Worm (Caenorhabditis elegans) whole organism, late embryonic: ENCODE measurements around the gene C18D11.7.

Experiments used
- C08G9.2 ChIP-seq: sonication (generic microtip); optimal IDR thresholded peaks from 2 replicates; lab custom pipeline; 2016; ENCODE audit warnings: mild to moderate bottlenecking, missing genetic modification characterization, moderate library complexity, missing compliant biosample characterization
- C38D4.7 ChIP-seq: fragments of 200-800 bp; sonication (Bioruptor generic); optimal IDR thresholded peaks from 2 replicates; lab custom pipeline; 2018; ENCODE audit warnings: mild to moderate bottlenecking, missing genetic modification characterization, moderate library complexity, missing compliant biosample characterization
- K09A11.1 ChIP-seq: sonication (generic microtip); optimal IDR thresholded peaks from 2 replicates; lab custom pipeline; 2017; ENCODE audit warnings: antibody characterized with exemption, mild to moderate bottlenecking, missing genetic modification characterization, missing compliant biosample characterization; ENCODE audit not compliant: insufficient read depth
- T23F11.4 ChIP-seq: fragments of 200-800 bp; sonication (Bioruptor generic); optimal IDR thresholded peaks from 2 replicates; lab custom pipeline; 2018; ENCODE audit warnings: mild to moderate bottlenecking, missing genetic modification characterization, missing compliant biosample characterization
- ahr-1 ChIP-seq: sonication (generic microtip); optimal IDR thresholded peaks from 2 replicates; lab custom pipeline; 2016; ENCODE audit warnings: missing genetic modification characterization, missing compliant biosample characterization
- ceh-18 ChIP-seq: sonication (generic microtip); optimal IDR thresholded peaks from 2 replicates; lab custom pipeline; 2016; ENCODE audit warnings: missing genetic modification characterization, missing compliant biosample characterization
- ceh-22 ChIP-seq: sonication (generic microtip); optimal IDR thresholded peaks from 2 replicates; lab custom pipeline; 2017; ENCODE audit warnings: missing biosample characterization, missing genetic modification characterization
- ceh-24 ChIP-seq: sonication (generic microtip); optimal IDR thresholded peaks from 2 replicates; lab custom pipeline; 2016; ENCODE audit warnings: mild to moderate bottlenecking, missing genetic modification characterization, missing compliant biosample characterization
- ceh-30 ChIP-seq: fragments of 150-350 bp; optimal IDR thresholded peaks from 2 replicates; lab custom pipeline; 2014; ENCODE audit warnings: missing biosample characterization, missing genetic modification characterization
- ceh-31 ChIP-seq: sonication (generic microtip); optimal IDR thresholded peaks from 2 replicates; lab custom pipeline; 2016; ENCODE audit warnings: missing genetic modification characterization, missing compliant biosample characterization
- ceh-45 ChIP-seq: fragments of 200-800 bp; sonication (Bioruptor generic); IDR thresholded peaks from 2 replicates; pipeline ENCODE4 v1.3.6; 2022; ENCODE audit warnings: missing genetic modification reagents, missing genetic modification characterization, missing compliant biosample characterization
- ceh-6 ChIP-seq: fragments of 200-800 bp; sonication (Bioruptor generic); optimal IDR thresholded peaks from 2 replicates; lab custom pipeline; 2018; ENCODE audit warnings: mild to moderate bottlenecking, missing genetic modification characterization, missing compliant biosample characterization
- dmd-4 ChIP-seq: sonication (generic microtip); optimal IDR thresholded peaks from 2 replicates; lab custom pipeline; 2016; ENCODE audit warnings: borderline replicate concordance, missing genetic modification characterization, missing compliant biosample characterization
- dve-1 ChIP-seq: sonication (generic microtip); optimal IDR thresholded peaks from 2 replicates; lab custom pipeline; 2017; ENCODE audit warnings: antibody characterized with exemption, mild to moderate bottlenecking, missing genetic modification characterization, missing compliant biosample characterization
- ets-4 ChIP-seq: sonication (generic microtip); optimal IDR thresholded peaks from 2 replicates; lab custom pipeline; 2016; ENCODE audit warnings: missing genetic modification characterization, missing compliant biosample characterization
- eyg-1 ChIP-seq: sonication (generic microtip); optimal IDR thresholded peaks from 2 replicates; lab custom pipeline; 2016; ENCODE audit warnings: missing genotype, missing genetic modification characterization, missing compliant biosample characterization
- hlh-13 ChIP-seq: fragments of 200-800 bp; sonication (Bioruptor generic); optimal IDR thresholded peaks from 2 replicates; lab custom pipeline; 2018; ENCODE audit warnings: mild to moderate bottlenecking, missing genetic modification characterization, missing compliant biosample characterization
- hlh-15 ChIP-seq: sonication (generic microtip); optimal IDR thresholded peaks from 2 replicates; lab custom pipeline; 2016; ENCODE audit warnings: missing genetic modification characterization, missing compliant biosample characterization
- hlh-30 ChIP-seq: sonication (generic microtip); optimal IDR thresholded peaks from 2 replicates; lab custom pipeline; 2017; ENCODE audit warnings: antibody characterized with exemption, missing genetic modification characterization, missing compliant biosample characterization; ENCODE audit not compliant: insufficient read depth
- hlh-6 ChIP-seq: sonication (generic microtip); optimal IDR thresholded peaks from 2 replicates; lab custom pipeline; 2016; ENCODE audit warnings: missing genotype, missing genetic modification characterization, missing compliant biosample characterization
- hlh-8 ChIP-seq: sonication (generic microtip); optimal IDR thresholded peaks from 2 replicates; lab custom pipeline; 2016; ENCODE audit warnings: missing genotype, missing genetic modification characterization, missing compliant biosample characterization
- lim-6 ChIP-seq: sonication (generic microtip); optimal IDR thresholded peaks from 2 replicates; lab custom pipeline; 2016; ENCODE audit warnings: missing genetic modification characterization, missing compliant biosample characterization
- madf-2 ChIP-seq: sonication (generic microtip); optimal IDR thresholded peaks from 2 replicates; lab custom pipeline; 2017; ENCODE audit warnings: missing genetic modification characterization, missing compliant biosample characterization
- mec-3 ChIP-seq: sonication (generic microtip); optimal IDR thresholded peaks from 2 replicates; lab custom pipeline; 2016; ENCODE audit warnings: borderline replicate concordance, missing genetic modification characterization, missing compliant biosample characterization
- nhr-11 ChIP-seq: fragments of 150-350 bp; optimal IDR thresholded peaks from 2 replicates; lab custom pipeline; 2014; ENCODE audit warnings: missing biosample characterization, missing genetic modification characterization
- nhr-232 ChIP-seq: sonication (generic microtip); optimal IDR thresholded peaks from 2 replicates; lab custom pipeline; 2016; ENCODE audit warnings: missing genetic modification characterization, missing compliant biosample characterization
- pat-9 ChIP-seq: fragments of 200-800 bp; sonication (Bioruptor generic); optimal IDR thresholded peaks from 2 replicates; lab custom pipeline; 2018; ENCODE audit warnings: mild to moderate bottlenecking, missing genetic modification characterization, moderate library complexity, missing compliant biosample characterization
- pax-1 ChIP-seq: fragments of 150-350 bp; optimal IDR thresholded peaks from 2 replicates; lab custom pipeline; 2014; ENCODE audit warnings: missing biosample characterization, missing genetic modification characterization
- pha-2 ChIP-seq: sonication (generic microtip); optimal IDR thresholded peaks from 2 replicates; lab custom pipeline; 2017; ENCODE audit warnings: mild to moderate bottlenecking, missing genetic modification characterization, missing compliant biosample characterization
- pha-4 ChIP-seq: fragments of 150-350 bp; optimal IDR thresholded peaks from 2 replicates; lab custom pipeline; 2018; ENCODE audit warnings: missing biosample characterization, missing genetic modification reagents, missing genetic modification characterization
- ref-2 ChIP-seq: sonication (generic microtip); optimal IDR thresholded peaks from 2 replicates; lab custom pipeline; 2016; ENCODE audit warnings: missing genetic modification characterization, missing compliant biosample characterization
- sox-4 ChIP-seq: sonication (generic microtip); optimal IDR thresholded peaks from 2 replicates; lab custom pipeline; 2017; ENCODE audit warnings: mild to moderate bottlenecking, missing genetic modification characterization, inconsistent platforms, missing compliant biosample characterization
- syd-9 ChIP-seq: sonication (generic microtip); optimal IDR thresholded peaks from 2 replicates; lab custom pipeline; 2016; ENCODE audit warnings: mild to moderate bottlenecking, missing genetic modification characterization, moderate library complexity, missing compliant biosample characterization
- unc-3 ChIP-seq, 2 experiments: fragments of 200-800 bp in 1 of 2; sonication (Bioruptor generic) in 1 of 2; sonication (generic microtip) in 1 of 2; conservative IDR thresholded peaks in 1 of 2; optimal IDR thresholded peaks in 1 of 2; 2 replicates each; pipeline versions ENCODE4 v1.3.6 to Lab custom; 2016 to 2022; ENCODE audit warnings: missing compliant biosample characterization in 2 of 2, missing genetic modification characterization in 2 of 2, missing genetic modification reagents in 1 of 2
- unc-42 ChIP-seq: sonication (generic microtip); optimal IDR thresholded peaks from 2 replicates; lab custom pipeline; 2016; ENCODE audit warnings: missing genotype, missing genetic modification characterization, missing compliant biosample characterization
- unc-55 ChIP-seq: sonication (generic microtip); optimal IDR thresholded peaks from 2 replicates; lab custom pipeline; 2017; ENCODE audit warnings: missing biosample characterization, missing genetic modification reagents, missing genetic modification characterization
- zip-5 ChIP-seq: sonication (generic microtip); optimal IDR thresholded peaks from 2 replicates; lab custom pipeline; 2016; ENCODE audit warnings: missing genetic modification characterization, missing compliant biosample characterization
- ztf-16 ChIP-seq: sonication (generic microtip); optimal IDR thresholded peaks from 2 replicates; lab custom pipeline; 2017; ENCODE audit warnings: missing genetic modification characterization, missing compliant biosample characterization

Gene C18D11.7

DNA sequence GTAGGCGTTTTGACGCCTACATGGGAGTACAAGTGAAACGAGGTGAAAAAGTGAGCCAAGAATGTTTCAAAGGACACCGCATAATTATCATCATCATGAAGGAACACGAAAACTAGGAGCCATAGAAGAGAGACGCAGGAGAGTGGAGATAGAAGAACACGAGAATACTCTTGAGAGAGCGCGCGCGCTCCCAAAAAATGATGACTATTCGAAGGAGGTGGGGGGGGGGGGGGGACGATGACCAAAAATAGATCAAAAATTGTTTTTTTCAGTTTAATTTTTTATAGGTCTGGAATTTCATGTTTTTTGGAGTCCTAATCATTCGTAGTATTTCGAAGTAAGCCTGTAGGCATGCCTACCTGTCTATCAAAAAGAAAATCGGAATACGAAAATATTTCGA lies 30.1 kb upstream of the C18D11.7 start:
- no peak for TF ChIP-seq ceh-24
- TF ChIP-seq, all 69 proteins: peak for 0

DNA sequence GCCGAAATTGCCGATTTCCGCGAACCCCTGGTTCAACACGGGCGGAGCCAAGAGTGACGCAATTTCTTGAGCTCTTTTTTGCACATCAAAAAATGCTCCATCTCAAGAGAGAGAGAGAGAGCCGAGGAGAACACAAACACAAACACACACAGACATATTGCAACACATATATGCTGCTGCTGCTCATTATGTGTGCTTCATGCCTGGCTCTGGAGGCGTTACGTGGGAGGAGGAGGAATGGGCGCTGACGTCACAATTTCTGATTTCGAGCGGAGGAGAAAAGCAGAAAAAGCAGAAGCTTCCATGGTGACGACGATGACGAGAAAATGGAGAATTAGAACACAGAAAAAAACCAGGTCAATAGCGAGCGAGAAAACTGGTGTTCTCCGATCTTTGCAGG lies 29.5 kb upstream of the C18D11.7 start:
- no peak for TF ChIP-seq unc-55 (GFP tag; lab: Kevin White, UChicago)
- TF ChIP-seq C08G9.2 (tag; lab: Kevin White, UChicago): no peak
- no peak for TF ChIP-seq T23F11.4 (GFP tag; lab: Kevin White, UChicago)
- no peak for TF ChIP-seq ahr-1 (tag; lab: Kevin White, UChicago)

DNA sequence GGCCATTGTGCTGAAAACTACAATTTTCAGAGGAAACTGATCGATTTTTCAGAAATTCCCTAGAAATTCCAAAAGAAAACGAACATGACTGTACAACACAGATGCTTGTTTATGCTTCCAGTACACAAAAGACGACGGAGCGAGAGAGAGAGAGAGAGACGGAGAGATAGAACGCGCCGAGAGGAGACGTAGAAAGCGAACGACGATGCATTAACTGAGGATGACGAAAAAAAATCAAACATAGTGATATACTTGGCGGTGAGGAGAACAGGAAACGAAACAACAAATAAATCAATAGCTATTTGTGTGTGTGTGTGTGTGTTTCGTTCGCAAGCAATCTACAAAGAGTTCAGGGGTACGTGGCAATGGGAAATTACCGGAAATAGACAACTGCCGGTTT lies 28.2 kb upstream of the C18D11.7 start:
- TF ChIP-seq zip-5 (tag; lab: Kevin White, UChicago) (no peak), hlh-15 (tag; lab: Kevin White, UChicago) (no peak), ceh-24 (no peak), nhr-232 (no peak), lim-6 (no peak), dve-1 (tag; lab: Kevin White, UChicago) (no peak)
- TF ChIP-seq, all 69 proteins: peak for 0

DNA sequence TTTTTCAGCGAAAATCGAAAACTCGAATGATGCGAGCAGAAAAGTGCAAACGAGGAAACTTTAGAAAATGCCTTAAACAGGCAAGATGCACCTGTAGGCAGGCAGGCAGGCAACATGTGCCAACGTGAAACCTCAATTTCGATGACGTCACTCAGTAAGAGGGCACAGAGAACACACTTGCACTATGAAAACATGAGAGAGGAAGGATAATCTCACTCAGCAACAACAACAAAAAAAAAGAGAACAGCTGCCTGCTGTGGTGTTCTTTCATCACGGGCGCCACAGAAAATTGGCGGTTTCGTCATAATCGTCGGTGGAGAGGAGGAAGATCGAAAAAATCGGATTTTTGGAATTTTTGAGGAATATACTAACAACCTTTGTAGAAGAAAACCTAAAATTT lies 27.6 kb upstream of the C18D11.7 start:
- no peak for TF ChIP-seq lim-6
- TF ChIP-seq ahr-1 (tag; lab: Kevin White, UChicago): no peak
- TF ChIP-seq ceh-18 (tag; lab: Kevin White, UChicago): no peak
- TF ChIP-seq ref-2 (tag; lab: Kevin White, UChicago): no peak
- TF ChIP-seq K09A11.1 (tag; lab: Kevin White, UChicago): no peak
- TF ChIP-seq pax-1 (tag; lab: Kevin White, UChicago): no peak
- no peak for TF ChIP-seq hlh-13
- no peak for TF ChIP-seq ceh-45 (GFP tag; lab: Robert Waterston, UW)
- no peak for TF ChIP-seq pat-9
- TF ChIP-seq eyg-1 (tag; lab: Kevin White, UChicago): no peak
- TF ChIP-seq dve-1 (tag; lab: Kevin White, UChicago): no peak
- TF ChIP-seq C08G9.2 (tag; lab: Kevin White, UChicago): no peak
- TF ChIP-seq mec-3 (tag; lab: Kevin White, UChicago): no peak
- no peak for TF ChIP-seq ceh-31 (tag; lab: Kevin White, UChicago)
- TF ChIP-seq pha-2 (tag; lab: Kevin White, UChicago): no peak
- TF ChIP-seq unc-3 (GFP tag; conservative IDR thresholded peaks at IDR 0.05; lab: Robert Waterston, UW): no peak
- TF ChIP-seq unc-3 (tag; optimal IDR thresholded peaks at IDR 0.05; lab: Kevin White, UChicago): no peak
- TF ChIP-seq sox-4: no peak
- no peak for TF ChIP-seq nhr-11 (tag; lab: Kevin White, UChicago)
- TF ChIP-seq hlh-6 (tag; lab: Kevin White, UChicago): no peak

DNA sequence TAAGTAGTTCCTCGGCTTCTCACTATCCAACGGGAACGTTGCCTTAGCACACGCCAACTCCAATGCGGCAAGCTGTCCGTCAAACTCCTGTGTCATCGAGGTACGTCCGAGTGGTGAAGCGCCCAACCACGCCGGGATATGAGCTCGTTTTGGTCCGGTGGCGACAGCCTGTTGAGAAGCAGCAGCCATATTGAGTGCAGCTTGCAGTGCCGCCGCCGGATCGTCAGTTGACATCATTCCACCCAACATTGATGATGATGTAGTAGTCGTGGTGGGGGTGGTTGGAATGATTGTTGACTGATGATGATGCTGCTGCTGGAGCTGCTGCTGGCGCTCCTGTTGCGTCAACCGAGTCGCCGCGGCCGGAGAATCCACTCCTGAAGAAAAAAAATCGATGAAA lies 26.9 kb upstream of the C18D11.7 start:
- no peak for TF ChIP-seq unc-42 (tag; lab: Kevin White, UChicago)
- TF ChIP-seq ceh-31 (tag; lab: Kevin White, UChicago): no peak
- TF ChIP-seq hlh-13: no peak
- TF ChIP-seq ceh-6 (GFP tag; lab: Kevin White, UChicago): no peak

DNA sequence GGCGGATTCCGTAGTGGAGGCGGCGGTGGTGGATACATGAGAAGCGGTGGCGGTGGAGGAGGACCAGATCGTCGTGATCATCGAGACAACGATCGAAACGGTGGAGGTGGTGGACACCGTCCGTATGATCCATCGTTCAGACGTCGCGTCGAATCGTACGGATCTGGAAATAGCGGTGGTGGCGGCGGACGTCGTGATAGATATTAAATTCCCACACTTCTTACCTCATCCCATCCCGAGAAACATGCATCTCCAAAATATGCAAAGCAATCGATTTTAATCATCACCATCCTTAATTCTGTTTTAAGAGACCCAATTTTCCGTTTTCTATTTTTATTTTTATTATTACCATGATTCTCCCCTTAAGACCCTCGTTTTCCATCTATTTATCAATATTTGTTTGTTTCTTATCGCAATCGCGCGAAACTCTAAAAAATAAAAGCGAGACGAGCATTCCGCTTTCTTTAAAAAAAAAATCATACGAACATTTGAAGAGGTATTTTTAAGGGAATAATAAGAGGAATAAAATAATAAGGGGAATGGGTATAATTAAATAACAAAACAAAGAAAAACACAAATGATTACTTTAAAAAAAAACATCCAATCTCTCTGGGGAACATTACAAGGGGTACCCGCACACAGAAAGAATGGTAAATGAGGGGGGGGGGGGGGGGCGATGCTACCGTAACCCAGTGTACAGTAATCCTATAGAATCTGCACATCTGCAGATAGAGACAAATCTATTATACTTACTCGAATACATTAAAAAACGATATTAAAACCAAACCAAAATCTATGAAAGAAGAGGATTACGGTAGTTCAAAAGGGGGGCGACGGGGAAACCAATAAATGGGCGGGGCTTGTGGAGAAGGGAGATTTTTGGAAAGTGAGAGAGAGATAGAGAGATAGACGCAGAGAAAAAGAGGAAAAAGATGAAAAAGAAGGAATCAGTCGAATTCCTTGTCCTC lies 24.2 kb upstream of the C18D11.7 start:
- no peak for TF ChIP-seq C38D4.7
- no peak for TF ChIP-seq pha-4 (tag; lab: Kevin White, UChicago)
- no peak for TF ChIP-seq dmd-4 (tag; lab: Kevin White, UChicago)
- TF ChIP-seq ceh-31 (tag; lab: Kevin White, UChicago): no peak
- TF ChIP-seq ets-4 (tag; lab: Kevin White, UChicago): no peak
- TF ChIP-seq ztf-16 (tag; lab: Kevin White, UChicago): no peak
- TF ChIP-seq sox-4: no peak
- TF ChIP-seq ceh-22 (tag; lab: Kevin White, UChicago): no peak
- TF ChIP-seq ceh-18 (tag; lab: Kevin White, UChicago): no peak
- TF ChIP-seq pha-2 (tag; lab: Kevin White, UChicago): no peak
- no peak for TF ChIP-seq madf-2 (tag; lab: Kevin White, UChicago)
- TF ChIP-seq hlh-30 (tag; lab: Kevin White, UChicago): no peak
- no peak for TF ChIP-seq unc-42 (tag; lab: Kevin White, UChicago)
- no peak for TF ChIP-seq ceh-30 (tag; lab: Kevin White, UChicago)
- TF ChIP-seq syd-9 (tag; lab: Kevin White, UChicago): no peak
- no peak for TF ChIP-seq hlh-8 (tag; lab: Kevin White, UChicago)
